Worm (Caenorhabditis elegans) whole organism, L2 larva: ENCODE data around the gene C27A2.8.
A peak's percentile ranks its signal among the peaks of the same experiment; 100 is the strongest.

Experiments
- C34F6.9 ChIP-seq: fragments of 150-350 bp; optimal IDR thresholded peaks from 2 replicates; lab custom pipeline; 2014; ENCODE audit warnings: missing biosample characterization, missing genetic modification characterization
- F13H6.1 ChIP-seq: sonication (generic microtip); optimal IDR thresholded peaks from 2 replicates; lab custom pipeline; 2016; ENCODE audit warnings: missing genetic modification characterization, missing compliant biosample characterization
- R02D3.7 ChIP-seq: fragments of 150-350 bp; optimal IDR thresholded peaks from 2 replicates; lab custom pipeline; 2014; ENCODE audit warnings: missing biosample characterization, missing genetic modification characterization
- Y55F3AM.14 ChIP-seq: fragments of 200-800 bp; sonication (Bioruptor generic); optimal IDR thresholded peaks from 2 replicates; lab custom pipeline; 2018; ENCODE audit warnings: mild to moderate bottlenecking, missing genetic modification characterization, missing compliant biosample characterization
- ZK546.5 ChIP-seq: sonication (generic microtip); optimal IDR thresholded peaks from 2 replicates; lab custom pipeline; 2017; ENCODE audit warnings: missing biosample characterization, missing genetic modification characterization
- alr-1 ChIP-seq: fragments of 150-350 bp; optimal IDR thresholded peaks from 2 replicates; lab custom pipeline; 2014; ENCODE audit warnings: missing biosample characterization, missing genetic modification characterization
- aly-2 ChIP-seq: fragments of 150-350 bp; optimal IDR thresholded peaks from 2 replicates; lab custom pipeline; 2014; ENCODE audit warnings: missing biosample characterization, missing genetic modification characterization
- ama-1 ChIP-seq: fragments of 150-350 bp; optimal IDR thresholded peaks from 2 replicates; lab custom pipeline; 2018; ENCODE audit warnings: inconsistent platforms
- blmp-1 ChIP-seq: sonication (generic microtip); optimal IDR thresholded peaks from 2 replicates; lab custom pipeline; 2017; ENCODE audit warnings: missing genetic modification characterization, mild to moderate bottlenecking, missing compliant biosample characterization, antibody characterized with exemption, moderate library complexity; ENCODE audit not compliant: insufficient read depth
- ceh-16 ChIP-seq: fragments of 150-350 bp; optimal IDR thresholded peaks from 2 replicates; lab custom pipeline; 2014; ENCODE audit warnings: missing biosample characterization, missing genetic modification characterization
- ceh-82 ChIP-seq: fragments of 150-350 bp; optimal IDR thresholded peaks from 2 replicates; lab custom pipeline; 2014; ENCODE audit warnings: missing biosample characterization, missing genetic modification characterization
- crh-2 ChIP-seq: sonication (generic microtip); optimal IDR thresholded peaks from 2 replicates; lab custom pipeline; 2017; ENCODE audit warnings: missing biosample characterization, missing genetic modification characterization
- dmd-4 ChIP-seq: sonication (generic microtip); optimal IDR thresholded peaks from 2 replicates; lab custom pipeline; 2017; ENCODE audit warnings: missing biosample characterization, missing genetic modification characterization
- egl-27 ChIP-seq: sonication (generic microtip); optimal IDR thresholded peaks from 3 replicates; lab custom pipeline; 2017; ENCODE audit warnings: missing biosample characterization, missing genetic modification reagents, missing genetic modification characterization
- elt-1 ChIP-seq: fragments of 150-350 bp; optimal IDR thresholded peaks from 2 replicates; lab custom pipeline; 2014; ENCODE audit warnings: missing biosample characterization, missing genetic modification characterization
- elt-3 ChIP-seq: sonication (generic microtip); optimal IDR thresholded peaks from 2 replicates; lab custom pipeline; 2017; ENCODE audit warnings: missing biosample characterization, missing genetic modification characterization
- fos-1 ChIP-seq: fragments of 150-350 bp; optimal IDR thresholded peaks from 2 replicates; lab custom pipeline; 2014; ENCODE audit warnings: missing biosample characterization, missing genetic modification characterization
- gmeb-1 ChIP-seq: fragments of 150-350 bp; optimal IDR thresholded peaks from 2 replicates; lab custom pipeline; 2014; ENCODE audit warnings: missing biosample characterization, missing genetic modification characterization
- lin-11 ChIP-seq: fragments of 150-350 bp; sonication (generic microtip); optimal IDR thresholded peaks from 2 replicates; lab custom pipeline; 2014; ENCODE audit warnings: missing biosample characterization, missing genetic modification characterization, inconsistent platforms, mixed read lengths
- lin-13 ChIP-seq: fragments of 150-350 bp; optimal IDR thresholded peaks from 2 replicates; lab custom pipeline; 2014; ENCODE audit warnings: missing biosample characterization, missing genetic modification reagents, missing genetic modification characterization
- lin-39 ChIP-seq: fragments of 150-350 bp; optimal IDR thresholded peaks from 2 replicates; lab custom pipeline; 2014; ENCODE audit warnings: missing biosample characterization, missing genetic modification reagents, missing genetic modification characterization
- lsy-2 ChIP-seq, 2 experiments: fragments of 150-350 bp in 1 of 2; sonication (generic microtip) in 1 of 2; optimal IDR thresholded peaks; 2 replicates each; lab custom pipeline; 2014 to 2017; ENCODE audit warnings: missing biosample characterization in 2 of 2, missing genetic modification characterization in 2 of 2
- mab-5 ChIP-seq: fragments of 150-350 bp; optimal IDR thresholded peaks from 2 replicates; lab custom pipeline; 2014; ENCODE audit warnings: missing biosample characterization, missing genetic modification characterization
- mbf-1 ChIP-seq: sonication (generic microtip); optimal IDR thresholded peaks from 2 replicates; lab custom pipeline; 2017; ENCODE audit warnings: missing biosample characterization, missing genetic modification characterization
- mdl-1 ChIP-seq, 2 experiments: fragments of 150-350 bp in 1 of 2; sonication (generic microtip) in 1 of 2; optimal IDR thresholded peaks; 2 replicates each; lab custom pipeline; 2017; ENCODE audit warnings: missing biosample characterization in 2 of 2, missing genetic modification characterization in 2 of 2
- nhr-10 ChIP-seq: sonication (generic microtip); optimal IDR thresholded peaks from 2 replicates; lab custom pipeline; 2017; ENCODE audit warnings: missing biosample characterization, missing genetic modification characterization
- nhr-11 ChIP-seq: fragments of 150-350 bp; optimal IDR thresholded peaks from 2 replicates; lab custom pipeline; 2014; ENCODE audit warnings: missing biosample characterization, missing genetic modification characterization
- nhr-12 ChIP-seq: fragments of 150-350 bp; optimal IDR thresholded peaks from 2 replicates; lab custom pipeline; 2014; ENCODE audit warnings: missing biosample characterization, missing genetic modification characterization
- nhr-129 ChIP-seq: fragments of 150-350 bp; optimal IDR thresholded peaks from 2 replicates; lab custom pipeline; 2014; ENCODE audit warnings: missing biosample characterization, missing genetic modification characterization
- nhr-21 ChIP-seq: fragments of 150-350 bp; optimal IDR thresholded peaks from 2 replicates; lab custom pipeline; 2014; ENCODE audit warnings: missing biosample characterization, missing genetic modification characterization
- nhr-23 ChIP-seq: fragments of 150-350 bp; optimal IDR thresholded peaks from 2 replicates; lab custom pipeline; 2014; ENCODE audit warnings: missing biosample characterization, missing genetic modification reagents, missing genetic modification characterization
- nhr-237 ChIP-seq: fragments of 150-350 bp; optimal IDR thresholded peaks from 2 replicates; lab custom pipeline; 2014; ENCODE audit warnings: missing biosample characterization, missing genetic modification characterization
- nhr-25 ChIP-seq: fragments of 150-350 bp; sonication (generic microtip); optimal IDR thresholded peaks from 3 replicates; lab custom pipeline; 2014; ENCODE audit warnings: missing biosample characterization, missing genetic modification characterization
- nhr-6 ChIP-seq: fragments of 150-350 bp; optimal IDR thresholded peaks from 2 replicates; lab custom pipeline; 2014; ENCODE audit warnings: missing biosample characterization, missing genetic modification characterization
- nhr-77 ChIP-seq: fragments of 150-350 bp; optimal IDR thresholded peaks from 2 replicates; lab custom pipeline; 2014; ENCODE audit warnings: missing biosample characterization, missing genetic modification characterization
- peb-1 ChIP-seq: fragments of 150-350 bp; optimal IDR thresholded peaks from 2 replicates; lab custom pipeline; 2014; ENCODE audit warnings: missing biosample characterization, missing genetic modification characterization
- sem-4 ChIP-seq: fragments of 150-350 bp; optimal IDR thresholded peaks from 2 replicates; lab custom pipeline; 2014; ENCODE audit warnings: missing biosample characterization, missing genetic modification reagents, missing genetic modification characterization
- skn-1 ChIP-seq: sonication (generic microtip); optimal IDR thresholded peaks from 2 replicates; lab custom pipeline; 2017; ENCODE audit warnings: missing biosample characterization, missing genetic modification characterization
- sma-3 ChIP-seq: sonication (generic microtip); optimal IDR thresholded peaks from 2 replicates; lab custom pipeline; 2016; ENCODE audit warnings: missing genetic modification reagents, missing genetic modification characterization, missing compliant biosample characterization
- sma-9 ChIP-seq, 2 experiments: fragments of 150-350 bp in 1 of 2; sonication (generic microtip) in 1 of 2; optimal IDR thresholded peaks; 2 replicates each; lab custom pipeline; 2014 to 2016; ENCODE audit warnings: missing genetic modification characterization in 2 of 2, mild to moderate bottlenecking in 1 of 2, missing biosample characterization in 1 of 2, missing compliant biosample characterization in 1 of 2, missing genetic modification reagents in 1 of 2, moderate library complexity in 1 of 2
- snpc-4 ChIP-seq: fragments of 150-350 bp; optimal IDR thresholded peaks from 2 replicates; lab custom pipeline; 2014; ENCODE audit warnings: missing biosample characterization, missing genetic modification characterization
- unc-39 ChIP-seq: fragments of 150-350 bp; optimal IDR thresholded peaks from 2 replicates; lab custom pipeline; 2014; ENCODE audit warnings: missing biosample characterization, missing genetic modification characterization
- unc-55 ChIP-seq: fragments of 150-350 bp; sonication (generic microtip); optimal IDR thresholded peaks from 3 replicates; lab custom pipeline; 2014; ENCODE audit warnings: missing biosample characterization, missing genetic modification reagents, missing genetic modification characterization
- unc-62 ChIP-seq: fragments of 150-350 bp; optimal IDR thresholded peaks from 2 replicates; lab custom pipeline; 2014; ENCODE audit warnings: missing biosample characterization, missing genetic modification reagents, missing genetic modification characterization
- zag-1 ChIP-seq: fragments of 150-350 bp; optimal IDR thresholded peaks from 2 replicates; lab custom pipeline; 2014; ENCODE audit warnings: missing biosample characterization, missing genetic modification characterization
- ztf-1 ChIP-seq: fragments of 200-800 bp; sonication (Bioruptor generic); conservative IDR thresholded peaks from 2 replicates; pipeline ENCODE4 v1.3.6; 2022; ENCODE audit warnings: missing genetic modification characterization, missing compliant biosample characterization
- ztf-11 ChIP-seq: sonication (generic microtip); optimal IDR thresholded peaks from 2 replicates; lab custom pipeline; 2017; ENCODE audit warnings: missing biosample characterization, missing genetic modification characterization
- ztf-4 ChIP-seq: fragments of 150-350 bp; optimal IDR thresholded peaks from 2 replicates; lab custom pipeline; 2014; ENCODE audit warnings: missing biosample characterization, missing genetic modification characterization

Gene C27A2.8

DNA sequence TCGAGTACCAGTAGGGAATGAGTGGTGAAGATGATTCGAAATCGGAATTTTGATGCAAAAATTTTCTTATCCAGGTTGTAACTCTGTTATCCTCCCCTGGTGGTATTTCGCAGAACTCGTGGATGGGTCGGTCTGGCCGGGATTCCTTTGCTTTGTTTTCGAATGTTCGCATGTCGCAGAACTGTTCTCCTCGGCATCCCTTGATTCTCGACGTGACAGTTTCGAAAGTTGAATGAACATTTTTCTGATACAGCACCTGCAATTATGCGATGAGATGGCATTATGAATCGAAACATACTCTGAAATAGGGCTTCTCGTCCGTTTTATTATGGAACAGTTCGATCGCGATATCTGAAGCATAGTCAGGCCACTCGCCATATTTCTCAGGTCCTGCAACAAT, 11.6 kb downstream of the C27A2.8 start:
- TF ChIP-seq nhr-6 (no peak), ztf-11 (tag; lab: Kevin White, UChicago) (no peak), mbf-1 (tag; lab: Kevin White, UChicago) (no peak), ceh-16 (tag; lab: Kevin White, UChicago) (no peak), ztf-4 (tag; lab: Kevin White, UChicago) (no peak), nhr-10 (no peak), ceh-82 (tag; lab: Kevin White, UChicago) (no peak)

- TF ChIP-seq elt-1 (tag; lab: Kevin White, UChicago) (no peak), nhr-12 (tag; lab: Kevin White, UChicago) (no peak), ceh-16 (tag; lab: Kevin White, UChicago) (peak; percentile 71), gmeb-1 (tag; lab: Kevin White, UChicago) (peak; percentile 95), nhr-25 (tag; lab: Kevin White, UChicago) (peak; percentile 95), ztf-1 (GFP tag; lab: Robert Waterston, UW) (no peak), mbf-1 (tag; lab: Kevin White, UChicago) (no peak), egl-27 (tag; lab: Kevin White, UChicago) (peak; percentile 39), unc-62 (GFP tag; lab: Kevin White, UChicago) (peak; percentile 47), Y55F3AM.14 (GFP tag; lab: Kevin White, UChicago) (peak; percentile 28), C34F6.9 (peak; percentile 96), snpc-4 (peak; percentile 94), sma-9 (GFP tag; optimal IDR thresholded peaks at IDR 0.05; lab: Kevin White, UChicago) (peak; percentile 94), sma-9 (tag; optimal IDR thresholded peaks at IDR 0.05; lab: Kevin White, UChicago) (no peak), fos-1 (tag; lab: Kevin White, UChicago) (peak; percentile 83), zag-1 (peak; percentile 78), aly-2 (no peak), ztf-4 (tag; lab: Kevin White, UChicago) (peak; percentile 90), unc-55 (peak; percentile 99), ceh-82 (tag; lab: Kevin White, UChicago) (peak; percentile 73), skn-1 (tag; lab: Kevin White, UChicago) (no peak), nhr-10 (peak; percentile 34), nhr-23 (no peak), sem-4 (tag; lab: Kevin White, UChicago) (peak; percentile 93), R02D3.7 (tag; lab: Kevin White, UChicago) (peak; percentile 43), elt-3 (no peak), nhr-77 (tag; lab: Kevin White, UChicago) (peak; percentile 76), F13H6.1 (tag; lab: Kevin White, UChicago) (peak; percentile 92), mab-5 (tag; lab: Kevin White, UChicago) (peak; percentile 90), nhr-129 (tag; lab: Kevin White, UChicago) (peak; percentile 98), unc-39 (tag; lab: Kevin White, UChicago) (no peak), lin-11 (tag; lab: Kevin White, UChicago) (peak; percentile 96), alr-1 (tag; lab: Kevin White, UChicago) (no peak), nhr-6 (peak; percentile 89), dmd-4 (no peak), lin-13 (GFP tag; lab: Kevin White, UChicago) (peak; percentile 95), lsy-2 (tag; optimal IDR thresholded peaks at IDR 0.05; lab: Kevin White, UChicago) (peak; percentile 98 to 100), sma-3 (GFP tag; lab: Kevin White, UChicago) (peak; percentile 94), blmp-1 (tag; lab: Kevin White, UChicago) (peak; percentile 86), peb-1 (tag; lab: Kevin White, UChicago) (no peak), mdl-1 (tag; optimal IDR thresholded peaks at IDR 0.05; lab: Kevin White, UChicago) (peak in 1 of 2 experiments; percentile 51), lin-39 (no peak), ama-1 (lab: Kevin White, UChicago) (peak; percentile 71), ztf-11 (tag; lab: Kevin White, UChicago) (no peak), ZK546.5 (tag; lab: Kevin White, UChicago) (peak; percentile 83), nhr-237 (tag; lab: Kevin White, UChicago) (no peak), nhr-21 (tag; lab: Kevin White, UChicago) (peak; percentile 94), crh-2 (tag; lab: Kevin White, UChicago) (peak; percentile 98), nhr-11 (tag; lab: Kevin White, UChicago) (peak; percentile 37)
Observed at ce11 chrII:5055129-5055666, 12.6 kb downstream of the C27A2.8 start, which contains the start of the genes ify-1 and rpl-22. ify-1 (minus strand) TSS chrII:5055179. rpl-22 (plus strand) TSS chrII:5055616.
